Fruit fly (Drosophila melanogaster) whole organism, embryonic: ENCODE results near the gene CG17549.

Experiments used
- Abd-B ChIP-seq: fragments of 200-800 bp; sonication (Bioruptor generic); optimal IDR thresholded peaks from 2 replicates; lab custom pipeline; 2018; ENCODE audit warnings: missing biosample characterization, mild to moderate bottlenecking, missing genetic modification characterization, moderate library complexity
- Ada2b ChIP-seq: fragments of 200-800 bp; sonication (Bioruptor generic); IDR thresholded peaks from 2 replicates; pipeline ENCODE4 v1.3.6; 2022; ENCODE audit warnings: missing biosample characterization, missing genetic modification characterization
- Adf1 ChIP-seq: fragments of 200-800 bp; sonication (Bioruptor generic); IDR thresholded peaks from 2 replicates; pipeline ENCODE4 v1.3.6; 2022; ENCODE audit warnings: missing biosample characterization, missing genetic modification characterization
- CG10274 ChIP-seq: fragments of 200-800 bp; sonication (Bioruptor generic); optimal IDR thresholded peaks from 3 replicates; lab custom pipeline; 2017; ENCODE audit warnings: missing biosample characterization, mild to moderate bottlenecking, missing genetic modification characterization
- CG10543 ChIP-seq: fragments of 200-800 bp; sonication (Bioruptor generic); optimal IDR thresholded peaks from 3 replicates; lab custom pipeline; 2017; ENCODE audit warnings: missing biosample characterization, mild to moderate bottlenecking, missing genetic modification characterization, moderate library complexity
- CG10959 ChIP-seq: fragments of 200-800 bp; sonication (Bioruptor generic); IDR thresholded peaks from 2 replicates; pipeline ENCODE4 v1.3.6; 2022; ENCODE audit warnings: missing biosample characterization, missing genetic modification characterization
- CG11456 ChIP-seq: fragments of 200-800 bp; sonication (Bioruptor generic); IDR thresholded peaks from 3 replicates; pipeline ENCODE4 v1.3.6; 2022; ENCODE audit warnings: missing biosample characterization, missing genetic modification characterization
- CG11504 ChIP-seq: fragments of 200-800 bp; sonication (Bioruptor generic); optimal IDR thresholded peaks from 3 replicates; lab custom pipeline; 2019; ENCODE audit warnings: missing biosample characterization, mild to moderate bottlenecking, missing genetic modification characterization, moderate library complexity
- CG12219 ChIP-seq: fragments of 200-800 bp; sonication (Bioruptor generic); optimal IDR thresholded peaks from 3 replicates; lab custom pipeline; 2018; ENCODE audit warnings: missing biosample characterization, mild to moderate bottlenecking, missing genetic modification characterization
- CG12769 ChIP-seq: fragments of 200-800 bp; sonication (Bioruptor generic); optimal IDR thresholded peaks from 2 replicates; lab custom pipeline; 2019; ENCODE audit warnings: missing biosample characterization, mild to moderate bottlenecking, missing genetic modification characterization, moderate library complexity
- CG16813 ChIP-seq: fragments of 200-800 bp; sonication (Bioruptor generic); IDR thresholded peaks from 3 replicates; pipeline ENCODE4 v1.3.6; 2022; ENCODE audit warnings: missing biosample characterization, missing genetic modification characterization; ENCODE audit not compliant: partially characterized antibody
- CG3163 ChIP-seq: fragments of 200-800 bp; sonication (Bioruptor generic); optimal IDR thresholded peaks from 3 replicates; lab custom pipeline; 2016; ENCODE audit warnings: missing biosample characterization, missing genetic modification characterization
- CG3847 ChIP-seq: fragments of 200-800 bp; sonication (Bioruptor generic); IDR thresholded peaks from 2 replicates; pipeline ENCODE4 v1.3.6; 2022; ENCODE audit warnings: missing biosample characterization, missing genetic modification characterization
- CG4854 ChIP-seq: fragments of 200-800 bp; sonication (Bioruptor generic); optimal IDR thresholded peaks from 2 replicates; lab custom pipeline; 2016; ENCODE audit warnings: missing biosample characterization, missing genetic modification characterization, inconsistent platforms
- CG6654 ChIP-seq: fragments of 200-800 bp; sonication (Bioruptor generic); optimal IDR thresholded peaks from 2 replicates; lab custom pipeline; 2017; ENCODE audit warnings: missing biosample characterization, mild to moderate bottlenecking, missing genetic modification characterization
- CG6854 ChIP-seq: fragments of 200-800 bp; sonication (Bioruptor generic); optimal IDR thresholded peaks from 3 replicates; lab custom pipeline; 2017; ENCODE audit warnings: missing biosample characterization, mild to moderate bottlenecking, missing genetic modification characterization
- CG7372 ChIP-seq: fragments of 200-800 bp; sonication (Bioruptor generic); IDR thresholded peaks from 2 replicates; pipeline ENCODE4 v1.3.6; 2022; ENCODE audit warnings: missing biosample characterization, missing genetic modification characterization
- CG7928 ChIP-seq: fragments of 200-800 bp; sonication (Bioruptor generic); optimal IDR thresholded peaks from 2 replicates; lab custom pipeline; 2017; ENCODE audit warnings: missing biosample characterization, mild to moderate bottlenecking, missing genetic modification characterization
- Dbx ChIP-seq: fragments of 200-800 bp; sonication (Bioruptor generic); IDR thresholded peaks from 3 replicates; pipeline ENCODE4 v1.3.6; 2022; ENCODE audit warnings: missing biosample characterization, missing genetic modification characterization
- Dek ChIP-seq: fragments of 200-800 bp; sonication (Bioruptor generic); optimal IDR thresholded peaks from 3 replicates; lab custom pipeline; 2019; ENCODE audit warnings: missing biosample characterization, mild to moderate bottlenecking, missing genetic modification characterization, moderate library complexity
- Dip2 ChIP-seq: fragments of 200-800 bp; sonication (Bioruptor generic); IDR thresholded peaks from 2 replicates; pipeline ENCODE4 v1.3.6; 2022; ENCODE audit warnings: missing biosample characterization, missing genetic modification characterization
- Doc2 ChIP-seq: fragments of 200-800 bp; sonication (Bioruptor generic); IDR thresholded peaks from 2 replicates; pipeline ENCODE4 v1.3.6; 2022; ENCODE audit warnings: missing biosample characterization, missing genetic modification characterization
- Hr39 ChIP-seq: fragments of >200 bp; optimal IDR thresholded peaks from 2 replicates; lab custom pipeline; 2017
- Lpt ChIP-seq: fragments of >200 bp; optimal IDR thresholded peaks from 2 replicates; lab custom pipeline; 2018; ENCODE audit warnings: missing biosample characterization, missing genetic modification characterization
- MTF-1 ChIP-seq: fragments of 200-800 bp; sonication (Bioruptor generic); optimal IDR thresholded peaks from 2 replicates; lab custom pipeline; 2018; ENCODE audit warnings: missing biosample characterization, mild to moderate bottlenecking, missing genetic modification characterization, borderline replicate concordance
- Med ChIP-seq: fragments of 200-800 bp; sonication (Bioruptor generic); peaks from one replicate; lab custom pipeline; 2016; ENCODE audit warnings: missing biosample characterization, missing genetic modification characterization, mild to moderate bottlenecking, inconsistent platforms, moderate library complexity
- Nf-YA ChIP-seq: fragments of 200-800 bp; sonication (Bioruptor generic); IDR thresholded peaks from 2 replicates; pipeline ENCODE4 v1.3.6; 2022; ENCODE audit warnings: missing biosample characterization, missing genetic modification characterization
- Pdp1 ChIP-seq, 2 experiments: fragments of 200-800 bp; sonication (Bioruptor generic); optimal IDR thresholded peaks; 3 replicates each; lab custom pipeline; 2016; ENCODE audit warnings: missing biosample characterization in 2 of 2, missing genetic modification characterization in 2 of 2, mild to moderate bottlenecking in 1 of 2, moderate library complexity in 1 of 2
- Ptx1 ChIP-seq: fragments of 200-800 bp; sonication (Bioruptor generic); IDR thresholded peaks from 2 replicates; pipeline ENCODE4 v1.3.6; 2022; ENCODE audit warnings: missing biosample characterization, missing genetic modification characterization
- Side ChIP-seq: fragments of 200-800 bp; sonication (Bioruptor generic); optimal IDR thresholded peaks from 2 replicates; lab custom pipeline; 2016; ENCODE audit warnings: missing biosample characterization, missing genetic modification characterization
- Taf1 ChIP-seq: fragments of 200-800 bp; sonication (Bioruptor generic); IDR thresholded peaks from 2 replicates; pipeline ENCODE4 v1.3.6; 2022; ENCODE audit warnings: missing biosample characterization, missing genetic modification characterization
- ac ChIP-seq: fragments of 200-800 bp; sonication (Bioruptor generic); optimal IDR thresholded peaks from 3 replicates; lab custom pipeline; 2017; ENCODE audit warnings: missing biosample characterization, mild to moderate bottlenecking, missing genetic modification characterization
- ato ChIP-seq: fragments of 200-800 bp; sonication (Bioruptor generic); IDR thresholded peaks from 2 replicates; pipeline ENCODE4 v1.3.6; 2022; ENCODE audit warnings: missing biosample characterization, missing genetic modification characterization; ENCODE audit not compliant: partially characterized antibody
- cas ChIP-seq: fragments of 200-800 bp; sonication (Bioruptor generic); IDR thresholded peaks from 2 replicates; pipeline ENCODE4 v1.3.6; 2022; ENCODE audit warnings: missing biosample characterization, missing genetic modification characterization
- dmrt99B ChIP-seq: fragments of 200-800 bp; sonication (Bioruptor generic); optimal IDR thresholded peaks from 2 replicates; lab custom pipeline; 2018; ENCODE audit warnings: missing biosample characterization, mild to moderate bottlenecking, missing genetic modification characterization, moderate library complexity
- gcm ChIP-seq: fragments of 200-800 bp; sonication (Bioruptor generic); optimal IDR thresholded peaks from 2 replicates; lab custom pipeline; 2019; ENCODE audit warnings: missing biosample characterization, mild to moderate bottlenecking, missing genetic modification characterization, moderate library complexity
- hb ChIP-seq: fragments of 200-800 bp; sonication (Bioruptor generic); IDR thresholded peaks from 3 replicates; pipeline ENCODE4 v1.3.6; 2022; ENCODE audit warnings: missing biosample characterization, missing genetic modification characterization; ENCODE audit not compliant: partially characterized antibody
- insv ChIP-seq, 2 experiments: fragments of 200-800 bp; sonication (Bioruptor generic); optimal IDR thresholded peaks; 3 replicates each; lab custom pipeline; 2016 to 2018; ENCODE audit warnings: missing biosample characterization in 2 of 2, missing genetic modification characterization in 2 of 2
- luna ChIP-seq: fragments of 200-800 bp; sonication (Bioruptor generic); optimal IDR thresholded peaks from 2 replicates; lab custom pipeline; 2016; ENCODE audit warnings: missing biosample characterization, missing genetic modification characterization
- nerfin-1 ChIP-seq: fragments of 200-800 bp; sonication (Bioruptor generic); optimal IDR thresholded peaks from 3 replicates; lab custom pipeline; 2019; ENCODE audit warnings: missing biosample characterization, mild to moderate bottlenecking, missing genetic modification characterization, moderate library complexity
- org-1 ChIP-seq: fragments of 200-800 bp; sonication (Bioruptor generic); optimal IDR thresholded peaks from 2 replicates; lab custom pipeline; 2017; ENCODE audit warnings: missing biosample characterization, missing genetic modification characterization
- psq ChIP-seq: fragments of 200-800 bp; sonication (Bioruptor generic); optimal IDR thresholded peaks from 2 replicates; lab custom pipeline; 2017; ENCODE audit warnings: missing biosample characterization, missing genetic modification characterization
- run ChIP-seq: fragments of 200-800 bp; sonication (Bioruptor generic); optimal IDR thresholded peaks from 3 replicates; lab custom pipeline; 2018; ENCODE audit warnings: missing biosample characterization, mild to moderate bottlenecking, missing genetic modification characterization
- sd ChIP-seq: fragments of 200-800 bp; sonication (Bioruptor generic); optimal IDR thresholded peaks from 3 replicates; lab custom pipeline; 2018; ENCODE audit warnings: missing biosample characterization, mild to moderate bottlenecking, missing genetic modification characterization, moderate library complexity
- shn ChIP-seq: fragments of 200-800 bp; sonication (Bioruptor generic); optimal IDR thresholded peaks from 3 replicates; lab custom pipeline; 2016; ENCODE audit warnings: missing biosample characterization, missing genetic modification characterization
- slp2 ChIP-seq: fragments of 200-800 bp; sonication (Bioruptor generic); optimal IDR thresholded peaks from 2 replicates; lab custom pipeline; 2016; ENCODE audit warnings: missing biosample characterization, missing genetic modification characterization
- sr ChIP-seq: fragments of 200-800 bp; sonication (Bioruptor generic); IDR thresholded peaks from 3 replicates; pipeline ENCODE4 v1.3.6; 2022; ENCODE audit warnings: missing biosample characterization, missing genetic modification characterization
- stc ChIP-seq: fragments of 200-800 bp; sonication (Bioruptor generic); IDR thresholded peaks from 2 replicates; pipeline ENCODE4 v1.3.6; 2022; ENCODE audit warnings: missing biosample characterization, missing genetic modification characterization
- sug ChIP-seq: fragments of 200-800 bp; optimal IDR thresholded peaks from 2 replicates; lab custom pipeline; 2019; ENCODE audit warnings: missing biosample characterization, mild to moderate bottlenecking, missing genetic modification characterization, moderate library complexity
- tna ChIP-seq: fragments of 200-800 bp; sonication (Bioruptor generic); IDR thresholded peaks from 2 replicates; pipeline ENCODE4 v1.3.6; 2022; ENCODE audit warnings: missing biosample characterization, missing genetic modification characterization; ENCODE audit not compliant: partially characterized antibody
- toy ChIP-seq: fragments of 200-800 bp; sonication (Bioruptor generic); IDR thresholded peaks from 2 replicates; pipeline ENCODE4 v1.3.6; 2022; ENCODE audit warnings: missing biosample characterization, missing genetic modification characterization
- zen ChIP-seq: fragments of 200-800 bp; sonication (Bioruptor generic); optimal IDR thresholded peaks from 3 replicates; lab custom pipeline; 2018; ENCODE audit warnings: missing biosample characterization, mild to moderate bottlenecking, missing genetic modification characterization, moderate library complexity

CG17549 gene

DNA sequence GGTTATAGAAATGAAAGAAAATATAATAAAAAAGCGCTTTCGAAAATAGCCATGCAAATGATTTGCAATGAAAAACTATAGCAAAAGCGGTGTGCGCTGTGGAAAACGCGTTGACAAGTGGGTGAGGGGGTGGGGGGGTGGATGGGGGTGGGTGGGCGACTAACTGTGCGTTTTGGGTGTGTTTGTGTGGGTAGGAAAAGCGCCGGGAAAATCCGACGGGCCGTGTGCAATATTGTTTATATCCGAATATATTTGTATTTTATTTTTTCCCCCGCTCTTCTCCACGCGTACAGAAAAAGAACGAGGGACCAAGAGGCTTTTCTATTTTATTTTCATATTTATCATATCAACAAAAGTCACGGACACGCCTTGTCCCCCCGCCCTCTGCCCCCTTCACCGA lies 16.5 kb upstream of the CG17549 start:
- TF ChIP-seq CG6654 (GFP tag; lab: Kevin White, UChicago) (no peak), Taf1 (no peak), shn (no peak), CG4854 (no peak), run (tag; lab: Kevin White, UChicago) (no peak), insv (GFP tag; optimal IDR thresholded peaks at IDR 0.05; lab: Kevin White, UChicago) (no peak), Ada2b (GFP tag; lab: Robert Waterston, UW) (no peak), gcm (GFP tag; lab: Kevin White, UChicago) (no peak), ato (GFP tag; lab: Robert Waterston, UW) (no peak), CG11504 (no peak), CG11456 (GFP tag; lab: Robert Waterston, UW) (0 out of 3 replicates have a peak, but pooled peaks have one; percentile 26), Adf1 (GFP tag; lab: Robert Waterston, UW) (no peak), Med (GFP tag; lab: Kevin White, UChicago) (no peak), dmrt99B (tag; lab: Kevin White, UChicago) (no peak), stc (GFP tag; lab: Robert Waterston, UW) (no peak), toy (no peak), tna (GFP tag; lab: Robert Waterston, UW) (no peak), Dip2 (no peak), Abd-B (GFP tag; lab: Kevin White, UChicago) (no peak), Side (GFP tag; lab: Kevin White, UChicago) (no peak), Nf-YA (no peak), CG12769 (no peak), luna (GFP tag; lab: Kevin White, UChicago) (no peak), CG6854 (GFP tag; lab: Kevin White, UChicago) (no peak), sug (no peak), nerfin-1 (tag; lab: Kevin White, UChicago) (no peak), CG10543 (GFP tag; lab: Kevin White, UChicago) (peak; percentile 76), CG10959 (GFP tag; lab: Robert Waterston, UW) (no peak), Dbx (GFP tag; lab: Robert Waterston, UW) (0 out of 3 replicates have a peak, but pooled peaks have one; percentile 9), slp2 (GFP tag; lab: Kevin White, UChicago) (no peak), CG12219 (GFP tag; lab: Kevin White, UChicago) (no peak), CG3163 (GFP tag; lab: Kevin White, UChicago) (no peak), Dek (tag; lab: Kevin White, UChicago) (no peak), ac (no peak), Lpt (no peak), hb (no peak), CG7372 (GFP tag; lab: Robert Waterston, UW) (no peak), sr (GFP tag; lab: Robert Waterston, UW) (peak; percentile 95), zen (no peak), Pdp1 (GFP tag; optimal IDR thresholded peaks at IDR 0.05; lab: Kevin White, UChicago) (no peak), CG7928 (GFP tag; lab: Kevin White, UChicago) (no peak), psq (no peak), Hr39 (no peak), cas (no peak), Doc2 (GFP tag; lab: Robert Waterston, UW) (no peak), org-1 (GFP tag; lab: Kevin White, UChicago) (no peak), CG16813 (GFP tag; lab: Robert Waterston, UW) (no peak), CG3847 (GFP tag; lab: Robert Waterston, UW) (no peak), CG10274 (no peak), Ptx1 (GFP tag; lab: Robert Waterston, UW) (no peak), MTF-1 (peak; percentile 100), sd (tag; lab: Kevin White, UChicago) (peak; percentile 27)
